Worm (Caenorhabditis elegans): ENCODE data around the gene srh-129.

The srh-129 gene

ce11 chrV:5161792-5162191 lies 18.1 kb upstream of the srh-129 start, which contains the start of gene abu-6:
Gene abu-6 (minus strand): TSS chrV:5161892.
- TF ChIP-seq nfya-2 (GFP tag; IDR thresholded peaks at IDR 0.05) (no peak), B0035.1 (tag; optimal IDR thresholded peaks at IDR 0.05) (no peak), F57C9.4 (tag; optimal IDR thresholded peaks at IDR 0.05) (no peak), atf-7 (tag; optimal IDR thresholded peaks at IDR 0.05) (no peak), F10E7.11 (tag; optimal IDR thresholded peaks at IDR 0.05) (no peak), F23B12.7 (tag; optimal IDR thresholded peaks at IDR 0.05; ENCODE audit: insufficient read depth) (no peak)

- no peak for TF ChIP-seq lin-40 (tag; optimal IDR thresholded peaks at IDR 0.05)
- TF ChIP-seq snpc-4 (GFP tag; optimal IDR thresholded peaks at IDR 0.05), result no peak
- no peak for TF ChIP-seq snpc-4 (tag; optimal IDR thresholded peaks at IDR 0.05)
- no peak for TF ChIP-seq F33H1.4 (GFP tag; IDR thresholded peaks at IDR 0.05)
- no peak for TF ChIP-seq fkh-3 (tag; optimal IDR thresholded peaks at IDR 0.05)
- no peak for TF ChIP-seq aptf-3 (GFP tag; IDR thresholded peaks at IDR 0.05)
- TF ChIP-seq him-1 (tag; optimal IDR thresholded peaks at IDR 0.05), result no peak
- TF ChIP-seq madf-10 (tag; optimal IDR thresholded peaks at IDR 0.05), result no peak
- no peak for TF ChIP-seq ztf-26 (tag; optimal IDR thresholded peaks at IDR 0.05)
- no peak for TF ChIP-seq ztf-18 (tag; optimal IDR thresholded peaks at IDR 0.05)
- TF ChIP-seq ccch-3 (GFP tag; optimal IDR thresholded peaks at IDR 0.05), result no peak
- no peak for TF ChIP-seq lin-26 (GFP tag; IDR thresholded peaks at IDR 0.05)
- no peak for TF ChIP-seq chd-7 (tag; optimal IDR thresholded peaks at IDR 0.05)
- TF ChIP-seq ets-4 (GFP tag; optimal IDR thresholded peaks at IDR 0.05), result no peak
- TF ChIP-seq zim-3 (tag; optimal IDR thresholded peaks at IDR 0.05), result no peak
- no peak for TF ChIP-seq F37B4.10 (GFP tag; IDR thresholded peaks at IDR 0.05)
- TF ChIP-seq rec-8 (tag; optimal IDR thresholded peaks at IDR 0.05), result no peak
- no peak for TF ChIP-seq lag-1 (GFP tag; IDR thresholded peaks at IDR 0.05)
- no peak for TF ChIP-seq attf-3 (GFP tag; conservative IDR thresholded peaks at IDR 0.05)
- no peak for TF ChIP-seq ztf-6 (GFP tag; IDR thresholded peaks at IDR 0.05)
- TF ChIP-seq F10E7.11 (tag; optimal IDR thresholded peaks at IDR 0.05), result no peak
Observed at ce11 chrV:5158302-5158701, 14.6 kb upstream of the srh-129 start, which contains the start of gene abu-15. Gene abu-15 (plus strand): TSS chrV:5158602.

ce11 chrV:5157660-5158059 lies 14.0 kb upstream of the srh-129 start, which contains the start of gene srx-39:
Gene srx-39 (minus strand): TSS chrV:5157760.
- TF ChIP-seq mel-28 (tag; optimal IDR thresholded peaks at IDR 0.05; ENCODE audit: borderline replicate concordance) (no peak), mes-4 (tag; optimal IDR thresholded peaks at IDR 0.05) (no peak), F37B4.10 (GFP tag; IDR thresholded peaks at IDR 0.05) (no peak), F22D6.2 (tag; optimal IDR thresholded peaks at IDR 0.05) (no peak), F10E7.11 (tag; optimal IDR thresholded peaks at IDR 0.05) (no peak), lin-26 (GFP tag; IDR thresholded peaks at IDR 0.05) (no peak)

ce11 chrV:5155516-5155915 lies 11.8 kb upstream of the srh-129 start, which contains the start of gene srx-38:
Gene srx-38 (minus strand): TSS chrV:5155616.
- no peak for TF ChIP-seq madf-10 (tag; optimal IDR thresholded peaks at IDR 0.05)

- no peak for TF ChIP-seq somi-1 (GFP tag; optimal IDR thresholded peaks at IDR 0.05)
Observed at ce11 chrV:5150880-5151279, 7.2 kb upstream of the srh-129 start, which contains the start of gene srh-130. Gene srh-130 (plus strand): TSS chrV:5151180.

- TF ChIP-seq atf-7 (tag; optimal IDR thresholded peaks at IDR 0.05) (no peak), T07F8.4 (tag; optimal IDR thresholded peaks at IDR 0.05) (no peak), ceh-27 (GFP tag; optimal IDR thresholded peaks at IDR 0.05) (no peak), ccch-3 (GFP tag; optimal IDR thresholded peaks at IDR 0.05) (no peak), unc-130 (GFP tag; optimal IDR thresholded peaks at IDR 0.05) (no peak), tbx-9 (tag; optimal IDR thresholded peaks at IDR 0.05; ENCODE audit: borderline replicate concordance) (no peak), fkh-3 (tag; optimal IDR thresholded peaks at IDR 0.05) (no peak), F10E7.11 (tag; optimal IDR thresholded peaks at IDR 0.05) (no peak), Y56A3A.18 (GFP tag; IDR thresholded peaks at IDR 0.05) (no peak), pbrm-1 (GFP tag; IDR thresholded peaks at IDR 0.05) (no peak), mcd-1 (GFP tag; IDR thresholded peaks at IDR 0.05) (no peak), C06A6.2 (GFP tag; conservative IDR thresholded peaks at IDR 0.05) (no peak), ama-1 (optimal IDR thresholded peaks at IDR 0.05) (no peak), ama-1 (GFP tag; optimal IDR thresholded peaks at IDR 0.05) (no peak), mxl-1 (tag; optimal IDR thresholded peaks at IDR 0.05) (no peak), K12H6.12 (tag; optimal IDR thresholded peaks at IDR 0.05) (no peak)
Observed at ce11 chrV:5146394-5146793, 2.7 kb upstream of the srh-129 start, which contains the start of gene F14F9.6. Gene F14F9.6 (minus strand): TSS chrV:5146494.
